Worm (Caenorhabditis elegans) whole organism, L3 larva: ENCODE results near the gene F46B6.13.

Experiments
- R02D3.7 ChIP-seq: fragments of 150-350 bp; optimal IDR thresholded peaks from 2 replicates; lab custom pipeline; 2014; ENCODE audit warnings: missing biosample characterization, missing genetic modification characterization
- ZK546.5 ChIP-seq: sonication (generic microtip); optimal IDR thresholded peaks from 2 replicates; lab custom pipeline; 2017; ENCODE audit warnings: missing biosample characterization, missing genetic modification characterization
- aly-2 ChIP-seq: fragments of 150-350 bp; optimal IDR thresholded peaks from 2 replicates; lab custom pipeline; 2014; ENCODE audit warnings: missing biosample characterization, missing genetic modification characterization
- ama-1 ChIP-seq: fragments of 150-350 bp; optimal IDR thresholded peaks from 2 replicates; lab custom pipeline; 2018
- ceh-16 ChIP-seq: sonication (generic microtip); optimal IDR thresholded peaks from 2 replicates; lab custom pipeline; 2017; ENCODE audit warnings: missing biosample characterization, missing genetic modification characterization
- ceh-28 ChIP-seq: fragments of 150-350 bp; optimal IDR thresholded peaks from 2 replicates; lab custom pipeline; 2014; ENCODE audit warnings: missing biosample characterization, missing genetic modification reagents, missing genetic modification characterization
- ceh-9 ChIP-seq: sonication (generic microtip); optimal IDR thresholded peaks from 2 replicates; lab custom pipeline; 2018; ENCODE audit warnings: missing biosample characterization, missing genetic modification characterization
- daf-12 ChIP-seq: fragments of 150-350 bp; optimal IDR thresholded peaks from 2 replicates; lab custom pipeline; 2014; ENCODE audit warnings: missing biosample characterization, missing genetic modification reagents, missing genetic modification characterization
- egl-27 ChIP-seq: sonication (generic microtip); optimal IDR thresholded peaks from 4 replicates; lab custom pipeline; 2017; ENCODE audit warnings: missing biosample characterization, missing genetic modification reagents, missing genetic modification characterization
- egl-5 ChIP-seq: fragments of 150-350 bp; optimal IDR thresholded peaks from 2 replicates; lab custom pipeline; 2017; ENCODE audit warnings: missing biosample characterization, missing genetic modification reagents, missing genetic modification characterization, inconsistent platforms
- elt-1 ChIP-seq: fragments of 150-350 bp; optimal IDR thresholded peaks from 2 replicates; lab custom pipeline; 2014; ENCODE audit warnings: missing biosample characterization, missing genetic modification characterization
- elt-2 ChIP-seq: sonication (generic microtip); optimal IDR thresholded peaks from 2 replicates; lab custom pipeline; 2016; ENCODE audit warnings: missing genetic modification reagents, mild to moderate bottlenecking, missing genetic modification characterization, missing compliant biosample characterization
- elt-3 ChIP-seq, 3 experiments: fragments of 150-350 bp in 1 of 3; sonication (generic microtip) in 2 of 3; optimal IDR thresholded peaks; 2 replicates in 2 of 3; 4 replicates in 1 of 3; lab custom pipeline; 2014 to 2017; ENCODE audit warnings: missing biosample characterization in 3 of 3, missing genetic modification characterization in 3 of 3
- eor-1 ChIP-seq, 2 experiments: fragments of 150-350 bp; optimal IDR thresholded peaks; 2 replicates each; lab custom pipeline; 2014 to 2018; ENCODE audit warnings: missing biosample characterization in 2 of 2, missing genetic modification characterization in 2 of 2
- fkh-10 ChIP-seq: sonication (generic microtip); optimal IDR thresholded peaks from 2 replicates; lab custom pipeline; 2017; ENCODE audit warnings: missing biosample characterization, missing genetic modification reagents, missing genetic modification characterization
- fkh-2 ChIP-seq: fragments of 150-350 bp; optimal IDR thresholded peaks from 2 replicates; lab custom pipeline; 2014; ENCODE audit warnings: missing biosample characterization, missing genetic modification reagents, missing genetic modification characterization
- hmg-11 ChIP-seq: sonication (generic microtip); optimal IDR thresholded peaks from 2 replicates; lab custom pipeline; 2016; ENCODE audit warnings: missing genetic modification characterization, missing compliant biosample characterization
- jun-1 ChIP-seq: fragments of 150-350 bp; optimal IDR thresholded peaks from 2 replicates; lab custom pipeline; 2014; ENCODE audit warnings: missing biosample characterization, missing genetic modification reagents, missing genetic modification characterization
- lin-15B ChIP-seq: fragments of 150-350 bp; optimal IDR thresholded peaks from 2 replicates; lab custom pipeline; 2014; ENCODE audit warnings: missing biosample characterization, missing genetic modification characterization
- lin-39 ChIP-seq: fragments of 150-350 bp; optimal IDR thresholded peaks from 2 replicates; lab custom pipeline; 2018; ENCODE audit warnings: missing biosample characterization, missing genetic modification reagents, missing genetic modification characterization
- lsy-12 ChIP-seq: sonication (generic microtip); optimal IDR thresholded peaks from 2 replicates; lab custom pipeline; 2016; ENCODE audit warnings: mild to moderate bottlenecking, missing genetic modification characterization, missing compliant biosample characterization
- mdl-1 ChIP-seq: fragments of 150-350 bp; optimal IDR thresholded peaks from 2 replicates; lab custom pipeline; 2014; ENCODE audit warnings: missing biosample characterization, missing genetic modification characterization
- mml-1 ChIP-seq: fragments of 150-350 bp; sonication (generic microtip); optimal IDR thresholded peaks from 3 replicates; lab custom pipeline; 2014; ENCODE audit warnings: missing biosample characterization, missing genetic modification characterization
- nfya-1 ChIP-seq: sonication (generic microtip); optimal IDR thresholded peaks from 2 replicates; lab custom pipeline; 2017; ENCODE audit warnings: missing genetic modification characterization, mild to moderate bottlenecking, missing compliant biosample characterization, antibody characterized with exemption, moderate library complexity; ENCODE audit not compliant: insufficient read depth
- nhr-12 ChIP-seq: fragments of 150-350 bp; optimal IDR thresholded peaks from 2 replicates; lab custom pipeline; 2014; ENCODE audit warnings: missing biosample characterization, missing genetic modification characterization
- nhr-237 ChIP-seq: fragments of 150-350 bp; optimal IDR thresholded peaks from 2 replicates; lab custom pipeline; 2014; ENCODE audit warnings: missing biosample characterization, missing genetic modification characterization
- nhr-28 ChIP-seq: fragments of 150-350 bp; optimal IDR thresholded peaks from 2 replicates; lab custom pipeline; 2014; ENCODE audit warnings: missing biosample characterization, missing genetic modification characterization
- nhr-43 ChIP-seq: sonication (generic microtip); optimal IDR thresholded peaks from 2 replicates; lab custom pipeline; 2016; ENCODE audit warnings: mild to moderate bottlenecking, missing genetic modification characterization, missing compliant biosample characterization; ENCODE audit not compliant: poor library complexity, severe bottlenecking
- nhr-67 ChIP-seq: fragments of 150-350 bp; optimal IDR thresholded peaks from 2 replicates; lab custom pipeline; 2014; ENCODE audit warnings: missing biosample characterization, missing genetic modification characterization
- nhr-76 ChIP-seq: fragments of 150-350 bp; sonication (generic microtip); optimal IDR thresholded peaks from 5 replicates; lab custom pipeline; 2014; ENCODE audit warnings: missing biosample characterization, missing genetic modification characterization
- nhr-77 ChIP-seq: fragments of 150-350 bp; optimal IDR thresholded peaks from 2 replicates; lab custom pipeline; 2014; ENCODE audit warnings: missing biosample characterization, missing genetic modification characterization
- pha-4 ChIP-seq: fragments of 150-350 bp; optimal IDR thresholded peaks from 2 replicates; lab custom pipeline; 2014; ENCODE audit warnings: missing biosample characterization, missing genetic modification reagents, missing genetic modification characterization
- sea-2 ChIP-seq: fragments of 150-350 bp; sonication (generic microtip); optimal IDR thresholded peaks from 4 replicates; lab custom pipeline; 2014; ENCODE audit warnings: missing biosample characterization, missing genetic modification reagents, missing genetic modification characterization
- snpc-4 ChIP-seq: fragments of 150-350 bp; optimal IDR thresholded peaks from 2 replicates; lab custom pipeline; 2014; ENCODE audit warnings: missing biosample characterization, missing genetic modification characterization
- tbx-2 ChIP-seq: sonication (generic microtip); optimal IDR thresholded peaks from 2 replicates; lab custom pipeline; 2016; ENCODE audit warnings: mild to moderate bottlenecking, missing genetic modification characterization, missing compliant biosample characterization
- unc-39 ChIP-seq: sonication (generic microtip); optimal IDR thresholded peaks from 4 replicates; lab custom pipeline; 2017; ENCODE audit warnings: missing biosample characterization, missing genetic modification characterization
- unc-62 ChIP-seq: fragments of 150-350 bp; sonication (generic microtip); optimal IDR thresholded peaks from 4 replicates; lab custom pipeline; 2014; ENCODE audit warnings: missing biosample characterization, missing genetic modification reagents, missing genetic modification characterization
- zag-1 ChIP-seq: fragments of 150-350 bp; optimal IDR thresholded peaks from 2 replicates; lab custom pipeline; 2014; ENCODE audit warnings: missing biosample characterization, missing genetic modification characterization
- ztf-11 ChIP-seq: fragments of 150-350 bp; optimal IDR thresholded peaks from 2 replicates; lab custom pipeline; 2014; ENCODE audit warnings: missing biosample characterization, missing genetic modification characterization
- ztf-4 ChIP-seq: fragments of 150-350 bp; optimal IDR thresholded peaks from 2 replicates; lab custom pipeline; 2014; ENCODE audit warnings: missing biosample characterization, missing genetic modification characterization

Gene F46B6.13

ce11 chrV:9789657-9790261 lies 9.2 kb downstream of the F46B6.13 start, which contains the start of gene ztf-7 (continued):
- TF ChIP-seq tbx-2 (tag; lab: Kevin White, UChicago): peak; percentile 88
- no peak for TF ChIP-seq unc-39 (tag; lab: Kevin White, UChicago)
- peak; percentile 62 for TF ChIP-seq R02D3.7 (tag; lab: Kevin White, UChicago)
- TF ChIP-seq nhr-43 (tag; lab: Kevin White, UChicago): peak; percentile 97
- TF ChIP-seq ztf-11 (tag; lab: Kevin White, UChicago): no peak
- peak; percentile 89 for TF ChIP-seq elt-2 (tag; lab: Kevin White, UChicago)
- TF ChIP-seq nhr-237 (tag; lab: Kevin White, UChicago): no peak
- TF ChIP-seq nhr-77 (tag; lab: Kevin White, UChicago): peak; percentile 26
- no peak for TF ChIP-seq ceh-9 (tag; lab: Kevin White, UChicago)
- peak; percentile 50 for TF ChIP-seq ceh-16 (tag; lab: Kevin White, UChicago)
- peak; percentile 94 for TF ChIP-seq nfya-1
- peak; percentile 87 for TF ChIP-seq fkh-10 (GFP tag; lab: Kevin White, UChicago)
- TF ChIP-seq nhr-12 (tag; lab: Kevin White, UChicago): no peak
- peak; percentile 80 for TF ChIP-seq hmg-11 (tag; lab: Kevin White, UChicago)
- peak; percentile 95 for TF ChIP-seq jun-1 (tag; lab: Kevin White, UChicago)
- TF ChIP-seq elt-1 (tag; lab: Kevin White, UChicago): peak; percentile 76
- no peak for TF ChIP-seq sea-2 (GFP tag; lab: Kevin White, UChicago)
- TF ChIP-seq ztf-4 (tag; lab: Kevin White, UChicago): peak; percentile 74
- peak; percentile 80 for TF ChIP-seq ceh-28

- TF ChIP-seq nhr-43 (tag; lab: Kevin White, UChicago) (peak; percentile 49), ama-1 (lab: Kevin White, UChicago) (peak; percentile 80), daf-12 (tag; lab: Kevin White, UChicago) (no peak), elt-2 (tag; lab: Kevin White, UChicago) (peak; percentile 21), pha-4 (tag; lab: Kevin White, UChicago) (no peak)
These were observed 12.2 kb downstream of the F46B6.13 start, which contains the start of gene F46B6.6 for ce11 chrV:9786721-9787131. Gene F46B6.6, minus strand, starts transcription at chrV:9786868.

ce11 chrV:9784215-9784614 lies 14.8 kb downstream of the F46B6.13 start:
- TF ChIP-seq nhr-237 (tag; lab: Kevin White, UChicago) (no peak), lin-39 (tag; lab: Kevin White, UChicago) (no peak), nfya-1 (no peak), lin-15B (tag; lab: Kevin White, UChicago) (no peak), tbx-2 (tag; lab: Kevin White, UChicago) (no peak), aly-2 (tag; lab: Kevin White, UChicago) (no peak), nhr-67 (tag; lab: Kevin White, UChicago) (no peak), nhr-77 (tag; lab: Kevin White, UChicago) (no peak), fkh-2 (tag; lab: Kevin White, UChicago) (no peak), elt-3 (tag; optimal IDR thresholded peaks at IDR 0.05; lab: Kevin White, UChicago) (no peak), hmg-11 (tag; lab: Kevin White, UChicago) (no peak), unc-62 (GFP tag; lab: Kevin White, UChicago) (no peak), pha-4 (tag; lab: Kevin White, UChicago) (no peak), lsy-12 (tag; lab: Kevin White, UChicago) (no peak), unc-39 (tag; lab: Kevin White, UChicago) (no peak), nhr-28 (tag; lab: Kevin White, UChicago) (no peak), ztf-11 (tag; lab: Kevin White, UChicago) (no peak), egl-27 (tag; lab: Kevin White, UChicago) (no peak)

- TF ChIP-seq ceh-28: no peak
- no peak for TF ChIP-seq nhr-237 (tag; lab: Kevin White, UChicago)
- TF ChIP-seq mdl-1 (tag; lab: Kevin White, UChicago): no peak
- no peak for TF ChIP-seq mml-1 (tag; lab: Kevin White, UChicago)
- no peak for TF ChIP-seq ceh-16 (tag; lab: Kevin White, UChicago)
- TF ChIP-seq zag-1: no peak
- TF ChIP-seq ama-1 (lab: Kevin White, UChicago): no peak
- TF ChIP-seq elt-1 (tag; lab: Kevin White, UChicago): no peak
- TF ChIP-seq snpc-4 (tag; lab: Kevin White, UChicago): no peak
- TF ChIP-seq unc-62 (GFP tag; lab: Kevin White, UChicago): no peak
- no peak for TF ChIP-seq ZK546.5 (tag; lab: Kevin White, UChicago)
- no peak for TF ChIP-seq nhr-76 (tag; lab: Kevin White, UChicago)
- TF ChIP-seq eor-1 (tag; optimal IDR thresholded peaks at IDR 0.05; lab: Kevin White, UChicago): no peak
- no peak for TF ChIP-seq egl-5 (tag; lab: Kevin White, UChicago)
- TF ChIP-seq sea-2 (GFP tag; lab: Kevin White, UChicago): no peak
- no peak for TF ChIP-seq nhr-43 (tag; lab: Kevin White, UChicago)
- no peak for TF ChIP-seq nfya-1
- no peak for TF ChIP-seq nhr-77 (tag; lab: Kevin White, UChicago)
These were observed 16.0 kb downstream of the F46B6.13 start, which contains the start of gene F46B6.5 for ce11 chrV:9782969-9783368. Gene F46B6.5, minus strand, starts transcription at chrV:9783069.
